Worm (Caenorhabditis elegans) whole organism, dauer: Measurements from ENCODE around the gene tald-1.
"Not testable (repeated sequence)": the region's sequence is repeated elsewhere in the genome, so short reads cannot be mapped to it uniquely, and the experiment has no call there.

Experiments
- unc-62 ChIP-seq: sonication (generic microtip); optimal IDR thresholded peaks from 2 replicates; lab custom pipeline; 2017; ENCODE audit warnings: missing biosample characterization, missing genetic modification reagents, missing genetic modification characterization

Gene tald-1

ce11 chrIV:4386351-4386750 is at the start of gene tald-1:
Gene tald-1 (plus strand): TSS chrIV:4386651.
- TF ChIP-seq unc-62 (GFP tag; lab: Kevin White, UChicago), result no peak

ce11 chrIV:4338217-4338616 is 48.2 kb upstream of the tald-1 start:
- TF ChIP-seq unc-62 (GFP tag; lab: Kevin White, UChicago), result no peak

DNA sequence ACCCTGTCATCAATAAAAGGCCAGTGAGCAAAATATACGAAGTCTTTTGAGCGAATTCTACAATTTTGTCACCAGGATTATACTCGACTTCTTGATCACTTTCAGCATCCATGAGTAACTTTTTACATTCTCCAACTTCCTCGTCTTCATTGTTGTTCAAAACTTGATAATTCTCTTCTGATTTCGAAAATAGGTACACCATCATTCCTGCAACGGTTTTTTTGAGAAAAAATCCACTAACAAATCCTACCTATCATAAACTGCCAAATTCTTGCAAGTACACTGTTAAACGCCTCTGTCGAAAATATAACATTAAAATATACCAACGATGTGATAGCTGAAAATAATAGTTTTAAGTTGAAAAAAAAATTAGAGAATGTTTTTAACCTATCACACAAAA is 41.6 kb upstream of the tald-1 start:
- TF ChIP-seq unc-62 (GFP tag; lab: Kevin White, UChicago), result no peak

DNA sequence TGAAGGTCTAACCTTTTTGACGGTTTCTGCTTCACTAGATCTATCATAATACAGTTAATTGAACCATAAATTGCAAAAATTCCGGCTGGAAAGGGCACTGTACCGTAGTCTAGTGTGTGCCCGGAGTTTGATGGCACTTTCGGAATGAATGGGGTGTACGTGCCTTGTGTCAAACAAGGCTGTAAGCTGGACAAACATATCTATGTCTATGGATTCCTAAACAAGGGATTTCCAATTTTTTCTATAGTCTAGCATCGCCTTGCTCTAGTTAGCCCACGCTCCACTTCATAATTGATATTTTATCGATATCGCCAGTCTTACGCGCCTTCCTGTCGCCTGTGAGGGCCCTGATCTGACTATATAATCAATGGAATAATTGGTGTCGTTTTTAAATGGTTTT is 39.9 kb upstream of the tald-1 start, which contains the start of gene oac-52:
oac-52 (minus strand) TSS at position 101 of the 400 bp plus-strand sequence.
- TF ChIP-seq unc-62 (GFP tag; lab: Kevin White, UChicago), result no peak

ce11 chrIV:4347578-4348003 is 38.9 kb upstream of the tald-1 start:
- TF ChIP-seq unc-62 (GFP tag; lab: Kevin White, UChicago), result no peak

- not testable (repeated sequence) for TF ChIP-seq unc-62 (GFP tag; lab: Kevin White, UChicago)
These were observed 38.3 kb upstream of the tald-1 start, which contains the start of gene W03B1.5 for ce11 chrIV:4348146-4348545. Gene W03B1.5 (plus strand): TSS chrIV:4348446.

DNA sequence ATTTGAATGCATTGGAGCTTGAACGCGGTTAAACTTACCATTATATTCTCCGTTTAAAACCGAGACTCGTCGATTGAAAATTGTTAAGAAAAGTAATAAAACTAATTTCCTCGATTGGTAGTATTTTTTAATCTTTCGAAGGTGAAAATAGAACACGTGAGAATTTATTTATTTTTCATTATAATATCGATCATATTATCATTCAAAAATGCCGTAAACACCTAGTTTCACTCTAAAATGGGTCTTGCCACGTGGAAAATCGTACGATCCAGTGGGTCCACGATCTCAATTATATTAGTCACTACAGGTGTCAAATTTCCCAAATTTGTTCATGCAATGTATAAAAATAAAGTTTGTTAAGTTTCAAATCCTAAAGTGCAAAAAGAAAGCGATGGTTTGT is 29.6 kb upstream of the tald-1 start, which contains the start of gene W03B1.9:
W03B1.9 (minus strand) TSS at position 101 of the 400 bp plus-strand sequence.
- TF ChIP-seq unc-62 (GFP tag; lab: Kevin White, UChicago), result no peak

- no peak for TF ChIP-seq unc-62 (GFP tag; lab: Kevin White, UChicago)
These were observed 29.2 kb upstream of the tald-1 start, which contains the start of gene sars-2 for ce11 chrIV:4357296-4357695. Gene sars-2 (plus strand): TSS chrIV:4357636.

DNA sequence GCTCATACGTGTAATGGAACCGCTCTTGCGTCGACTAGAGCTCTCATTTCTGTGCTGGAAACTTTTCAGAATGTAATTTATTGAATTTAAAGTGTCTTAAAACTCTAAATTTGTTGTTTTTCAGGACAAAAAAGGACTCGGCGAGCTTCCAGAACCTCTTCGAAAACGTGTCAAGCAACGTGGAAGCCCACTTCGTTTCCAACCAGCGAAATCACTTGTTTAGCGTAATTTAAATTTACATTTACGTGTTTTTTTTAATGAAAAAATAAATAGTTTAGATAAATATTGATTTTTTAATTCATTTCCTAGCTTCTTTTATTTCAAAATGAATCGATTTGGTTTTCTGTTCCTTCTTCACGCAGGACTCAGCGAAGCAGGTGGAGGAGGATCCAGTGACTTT is 26.8 kb upstream of the tald-1 start, which contains the start of gene F55F10.3:
F55F10.3 (plus strand) TSS at position 301 of the 400 bp plus-strand sequence.
- TF ChIP-seq unc-62 (GFP tag; lab: Kevin White, UChicago), result no peak

ce11 chrIV:4360497-4360896 is 26.0 kb upstream of the tald-1 start, which contains the start of gene F55F10.1:
Gene F55F10.1 (plus strand): TSS chrIV:4360837.
- no peak for TF ChIP-seq unc-62 (GFP tag; lab: Kevin White, UChicago)

DNA sequence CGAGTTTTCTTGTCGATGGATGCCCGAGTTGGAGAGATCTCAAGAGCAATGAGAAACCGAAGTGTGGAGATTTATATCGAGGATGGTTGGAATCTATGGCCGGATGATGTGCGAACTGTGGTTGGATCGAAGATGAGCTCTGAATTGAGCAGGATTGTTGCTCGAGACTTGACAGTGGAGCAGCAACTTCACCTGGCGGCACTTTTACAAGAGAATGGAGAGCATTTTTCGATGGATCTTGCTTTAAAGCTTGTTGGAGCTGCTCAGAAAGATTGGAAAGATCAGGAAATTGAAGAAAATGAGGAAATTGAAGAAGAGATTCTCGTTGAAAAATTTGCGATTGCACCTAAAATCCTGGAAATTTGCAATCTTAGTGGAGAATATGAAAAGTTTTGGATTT is 17.3 kb upstream of the tald-1 start:
- no peak for TF ChIP-seq unc-62 (GFP tag; lab: Kevin White, UChicago)

DNA sequence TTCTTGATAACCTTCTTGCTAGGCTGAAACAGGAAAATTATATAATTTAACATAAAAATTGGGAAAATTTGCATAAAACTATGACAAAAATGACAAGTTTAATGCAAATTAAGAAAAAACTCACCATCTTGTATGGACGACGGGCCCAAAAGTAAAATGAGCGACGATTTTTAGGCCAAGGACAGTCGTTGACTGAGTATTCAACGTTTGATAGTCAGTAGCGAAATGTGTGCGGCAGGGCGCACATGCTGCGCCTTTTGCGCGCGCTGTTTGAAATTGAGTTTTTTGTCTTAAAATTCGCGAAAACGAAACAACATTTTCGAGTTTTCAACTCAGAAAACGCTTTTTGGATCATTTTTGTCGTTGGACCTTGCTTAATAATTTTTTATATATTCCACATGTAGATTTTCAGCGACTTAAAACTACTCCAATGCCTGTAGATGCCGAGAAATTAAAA is 4.0 kb downstream of the tald-1 start, which contains the start of the genes rpl-7A and set-21:
rpl-7A (minus strand) TSS at position 153 of the 457 bp plus-strand sequence.
set-21 (plus strand) TSS at position 407 of the 457 bp plus-strand sequence.
- no peak for TF ChIP-seq unc-62 (GFP tag; lab: Kevin White, UChicago)

DNA sequence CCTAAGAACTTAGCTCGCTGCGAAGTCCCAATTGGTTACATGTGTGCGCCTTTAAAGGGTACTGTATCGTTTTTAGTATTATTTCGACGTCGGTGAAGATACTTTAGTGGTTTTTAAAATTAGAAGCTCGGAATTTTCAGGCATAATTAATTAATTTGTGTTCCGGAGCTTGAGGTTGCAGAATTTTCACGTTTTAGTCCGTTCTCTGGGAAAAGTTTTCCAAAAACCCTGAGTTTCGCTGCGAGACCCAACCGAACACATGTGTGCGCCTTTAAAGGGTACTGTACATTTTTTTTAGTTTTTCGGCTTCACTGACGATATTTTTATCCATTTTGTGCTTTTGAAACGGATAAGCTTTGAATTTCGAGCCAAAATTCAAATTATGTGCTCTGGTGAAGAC is 7.0 kb downstream of the tald-1 start:
- no peak for TF ChIP-seq unc-62 (GFP tag; lab: Kevin White, UChicago)

DNA sequence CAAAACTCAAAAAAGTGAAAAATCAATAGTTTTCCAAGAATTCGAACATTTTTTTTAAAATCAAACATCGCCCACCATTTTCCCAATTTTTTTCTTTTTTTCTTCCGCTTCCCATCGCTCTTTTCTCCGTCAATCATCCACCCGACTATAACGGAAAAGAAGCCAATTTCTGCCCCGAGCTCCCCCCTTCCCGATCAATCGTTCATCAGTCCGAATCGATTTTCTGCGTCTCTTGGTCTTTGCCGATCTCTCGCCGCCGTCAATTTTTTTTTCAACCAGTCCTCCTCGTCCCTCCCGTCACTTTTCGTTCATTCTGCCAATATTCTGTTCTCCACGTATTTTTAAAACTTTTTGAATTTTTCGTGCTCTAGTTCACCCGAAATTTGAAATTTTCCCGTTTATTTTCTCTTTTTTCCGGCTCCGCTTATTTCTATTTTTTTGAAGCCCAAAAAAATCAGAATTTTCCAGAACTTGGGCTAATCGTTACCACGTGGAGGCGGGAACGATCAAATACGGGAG is 7.5 kb downstream of the tald-1 start, which contains the start of gene ell-1:
ell-1 (plus strand) TSS at position 469 of the 519 bp plus-strand sequence.
- no peak for TF ChIP-seq unc-62 (GFP tag; lab: Kevin White, UChicago)

ce11 chrIV:4395555-4395954 is 9.1 kb downstream of the tald-1 start:
- TF ChIP-seq unc-62 (GFP tag; lab: Kevin White, UChicago), result no peak

- TF ChIP-seq unc-62 (GFP tag; lab: Kevin White, UChicago), result no peak
These were observed 9.8 kb downstream of the tald-1 start for ce11 chrIV:4396052-4396821.
